Worm (Caenorhabditis elegans) whole organism, L2 larva: Measurements from ENCODE around the gene Y97E10AR.1.

Source experiments
- C34F6.9 ChIP-seq: fragments of 150-350 bp; optimal IDR thresholded peaks from 2 replicates; lab custom pipeline; 2014; ENCODE audit warnings: missing biosample characterization, missing genetic modification characterization
- F13H6.1 ChIP-seq: sonication (generic microtip); optimal IDR thresholded peaks from 2 replicates; lab custom pipeline; 2016; ENCODE audit warnings: missing genetic modification characterization, missing compliant biosample characterization
- R02D3.7 ChIP-seq: fragments of 150-350 bp; optimal IDR thresholded peaks from 2 replicates; lab custom pipeline; 2014; ENCODE audit warnings: missing biosample characterization, missing genetic modification characterization
- Y55F3AM.14 ChIP-seq: fragments of 200-800 bp; sonication (Bioruptor generic); optimal IDR thresholded peaks from 2 replicates; lab custom pipeline; 2018; ENCODE audit warnings: mild to moderate bottlenecking, missing genetic modification characterization, missing compliant biosample characterization
- ZK546.5 ChIP-seq: sonication (generic microtip); optimal IDR thresholded peaks from 2 replicates; lab custom pipeline; 2017; ENCODE audit warnings: missing biosample characterization, missing genetic modification characterization
- alr-1 ChIP-seq: fragments of 150-350 bp; optimal IDR thresholded peaks from 2 replicates; lab custom pipeline; 2014; ENCODE audit warnings: missing biosample characterization, missing genetic modification characterization
- aly-2 ChIP-seq: fragments of 150-350 bp; optimal IDR thresholded peaks from 2 replicates; lab custom pipeline; 2014; ENCODE audit warnings: missing biosample characterization, missing genetic modification characterization
- ama-1 ChIP-seq: fragments of 150-350 bp; optimal IDR thresholded peaks from 2 replicates; lab custom pipeline; 2018; ENCODE audit warnings: inconsistent platforms
- blmp-1 ChIP-seq: sonication (generic microtip); optimal IDR thresholded peaks from 2 replicates; lab custom pipeline; 2017; ENCODE audit warnings: missing genetic modification characterization, mild to moderate bottlenecking, missing compliant biosample characterization, antibody characterized with exemption, moderate library complexity; ENCODE audit not compliant: insufficient read depth
- ceh-16 ChIP-seq: fragments of 150-350 bp; optimal IDR thresholded peaks from 2 replicates; lab custom pipeline; 2014; ENCODE audit warnings: missing biosample characterization, missing genetic modification characterization
- ceh-82 ChIP-seq: fragments of 150-350 bp; optimal IDR thresholded peaks from 2 replicates; lab custom pipeline; 2014; ENCODE audit warnings: missing biosample characterization, missing genetic modification characterization
- crh-2 ChIP-seq: sonication (generic microtip); optimal IDR thresholded peaks from 2 replicates; lab custom pipeline; 2017; ENCODE audit warnings: missing biosample characterization, missing genetic modification characterization
- dmd-4 ChIP-seq: sonication (generic microtip); optimal IDR thresholded peaks from 2 replicates; lab custom pipeline; 2017; ENCODE audit warnings: missing biosample characterization, missing genetic modification characterization
- egl-27 ChIP-seq: sonication (generic microtip); optimal IDR thresholded peaks from 3 replicates; lab custom pipeline; 2017; ENCODE audit warnings: missing biosample characterization, missing genetic modification reagents, missing genetic modification characterization
- elt-1 ChIP-seq: fragments of 150-350 bp; optimal IDR thresholded peaks from 2 replicates; lab custom pipeline; 2014; ENCODE audit warnings: missing biosample characterization, missing genetic modification characterization
- elt-3 ChIP-seq: sonication (generic microtip); optimal IDR thresholded peaks from 2 replicates; lab custom pipeline; 2017; ENCODE audit warnings: missing biosample characterization, missing genetic modification characterization
- fos-1 ChIP-seq: fragments of 150-350 bp; optimal IDR thresholded peaks from 2 replicates; lab custom pipeline; 2014; ENCODE audit warnings: missing biosample characterization, missing genetic modification characterization
- gmeb-1 ChIP-seq: fragments of 150-350 bp; optimal IDR thresholded peaks from 2 replicates; lab custom pipeline; 2014; ENCODE audit warnings: missing biosample characterization, missing genetic modification characterization
- lin-11 ChIP-seq: fragments of 150-350 bp; sonication (generic microtip); optimal IDR thresholded peaks from 2 replicates; lab custom pipeline; 2014; ENCODE audit warnings: missing biosample characterization, missing genetic modification characterization, inconsistent platforms, mixed read lengths
- lin-13 ChIP-seq: fragments of 150-350 bp; optimal IDR thresholded peaks from 2 replicates; lab custom pipeline; 2014; ENCODE audit warnings: missing biosample characterization, missing genetic modification reagents, missing genetic modification characterization
- lin-39 ChIP-seq: fragments of 150-350 bp; optimal IDR thresholded peaks from 2 replicates; lab custom pipeline; 2014; ENCODE audit warnings: missing biosample characterization, missing genetic modification reagents, missing genetic modification characterization
- lsy-2 ChIP-seq, 2 experiments: fragments of 150-350 bp in 1 of 2; sonication (generic microtip) in 1 of 2; optimal IDR thresholded peaks; 2 replicates each; lab custom pipeline; 2014 to 2017; ENCODE audit warnings: missing biosample characterization in 2 of 2, missing genetic modification characterization in 2 of 2
- mab-5 ChIP-seq: fragments of 150-350 bp; optimal IDR thresholded peaks from 2 replicates; lab custom pipeline; 2014; ENCODE audit warnings: missing biosample characterization, missing genetic modification characterization
- mbf-1 ChIP-seq: sonication (generic microtip); optimal IDR thresholded peaks from 2 replicates; lab custom pipeline; 2017; ENCODE audit warnings: missing biosample characterization, missing genetic modification characterization
- mdl-1 ChIP-seq, 2 experiments: fragments of 150-350 bp in 1 of 2; sonication (generic microtip) in 1 of 2; optimal IDR thresholded peaks; 2 replicates each; lab custom pipeline; 2017; ENCODE audit warnings: missing biosample characterization in 2 of 2, missing genetic modification characterization in 2 of 2
- nhr-10 ChIP-seq: sonication (generic microtip); optimal IDR thresholded peaks from 2 replicates; lab custom pipeline; 2017; ENCODE audit warnings: missing biosample characterization, missing genetic modification characterization
- nhr-11 ChIP-seq: fragments of 150-350 bp; optimal IDR thresholded peaks from 2 replicates; lab custom pipeline; 2014; ENCODE audit warnings: missing biosample characterization, missing genetic modification characterization
- nhr-12 ChIP-seq: fragments of 150-350 bp; optimal IDR thresholded peaks from 2 replicates; lab custom pipeline; 2014; ENCODE audit warnings: missing biosample characterization, missing genetic modification characterization
- nhr-129 ChIP-seq: fragments of 150-350 bp; optimal IDR thresholded peaks from 2 replicates; lab custom pipeline; 2014; ENCODE audit warnings: missing biosample characterization, missing genetic modification characterization
- nhr-21 ChIP-seq: fragments of 150-350 bp; optimal IDR thresholded peaks from 2 replicates; lab custom pipeline; 2014; ENCODE audit warnings: missing biosample characterization, missing genetic modification characterization
- nhr-23 ChIP-seq: fragments of 150-350 bp; optimal IDR thresholded peaks from 2 replicates; lab custom pipeline; 2014; ENCODE audit warnings: missing biosample characterization, missing genetic modification reagents, missing genetic modification characterization
- nhr-237 ChIP-seq: fragments of 150-350 bp; optimal IDR thresholded peaks from 2 replicates; lab custom pipeline; 2014; ENCODE audit warnings: missing biosample characterization, missing genetic modification characterization
- nhr-25 ChIP-seq: fragments of 150-350 bp; sonication (generic microtip); optimal IDR thresholded peaks from 3 replicates; lab custom pipeline; 2014; ENCODE audit warnings: missing biosample characterization, missing genetic modification characterization
- nhr-6 ChIP-seq: fragments of 150-350 bp; optimal IDR thresholded peaks from 2 replicates; lab custom pipeline; 2014; ENCODE audit warnings: missing biosample characterization, missing genetic modification characterization
- nhr-77 ChIP-seq: fragments of 150-350 bp; optimal IDR thresholded peaks from 2 replicates; lab custom pipeline; 2014; ENCODE audit warnings: missing biosample characterization, missing genetic modification characterization
- peb-1 ChIP-seq: fragments of 150-350 bp; optimal IDR thresholded peaks from 2 replicates; lab custom pipeline; 2014; ENCODE audit warnings: missing biosample characterization, missing genetic modification characterization
- sem-4 ChIP-seq: fragments of 150-350 bp; optimal IDR thresholded peaks from 2 replicates; lab custom pipeline; 2014; ENCODE audit warnings: missing biosample characterization, missing genetic modification reagents, missing genetic modification characterization
- skn-1 ChIP-seq: sonication (generic microtip); optimal IDR thresholded peaks from 2 replicates; lab custom pipeline; 2017; ENCODE audit warnings: missing biosample characterization, missing genetic modification characterization
- sma-3 ChIP-seq: sonication (generic microtip); optimal IDR thresholded peaks from 2 replicates; lab custom pipeline; 2016; ENCODE audit warnings: missing genetic modification reagents, missing genetic modification characterization, missing compliant biosample characterization
- sma-9 ChIP-seq, 2 experiments: fragments of 150-350 bp in 1 of 2; sonication (generic microtip) in 1 of 2; optimal IDR thresholded peaks; 2 replicates each; lab custom pipeline; 2014 to 2016; ENCODE audit warnings: missing genetic modification characterization in 2 of 2, mild to moderate bottlenecking in 1 of 2, missing biosample characterization in 1 of 2, missing compliant biosample characterization in 1 of 2, missing genetic modification reagents in 1 of 2, moderate library complexity in 1 of 2
- snpc-4 ChIP-seq: fragments of 150-350 bp; optimal IDR thresholded peaks from 2 replicates; lab custom pipeline; 2014; ENCODE audit warnings: missing biosample characterization, missing genetic modification characterization
- unc-39 ChIP-seq: fragments of 150-350 bp; optimal IDR thresholded peaks from 2 replicates; lab custom pipeline; 2014; ENCODE audit warnings: missing biosample characterization, missing genetic modification characterization
- unc-55 ChIP-seq: fragments of 150-350 bp; sonication (generic microtip); optimal IDR thresholded peaks from 3 replicates; lab custom pipeline; 2014; ENCODE audit warnings: missing biosample characterization, missing genetic modification reagents, missing genetic modification characterization
- unc-62 ChIP-seq: fragments of 150-350 bp; optimal IDR thresholded peaks from 2 replicates; lab custom pipeline; 2014; ENCODE audit warnings: missing biosample characterization, missing genetic modification reagents, missing genetic modification characterization
- zag-1 ChIP-seq: fragments of 150-350 bp; optimal IDR thresholded peaks from 2 replicates; lab custom pipeline; 2014; ENCODE audit warnings: missing biosample characterization, missing genetic modification characterization
- ztf-1 ChIP-seq: fragments of 200-800 bp; sonication (Bioruptor generic); conservative IDR thresholded peaks from 2 replicates; pipeline ENCODE4 v1.3.6; 2022; ENCODE audit warnings: missing genetic modification characterization, missing compliant biosample characterization
- ztf-11 ChIP-seq: sonication (generic microtip); optimal IDR thresholded peaks from 2 replicates; lab custom pipeline; 2017; ENCODE audit warnings: missing biosample characterization, missing genetic modification characterization
- ztf-4 ChIP-seq: fragments of 150-350 bp; optimal IDR thresholded peaks from 2 replicates; lab custom pipeline; 2014; ENCODE audit warnings: missing biosample characterization, missing genetic modification characterization

Gene Y97E10AR.1

DNA sequence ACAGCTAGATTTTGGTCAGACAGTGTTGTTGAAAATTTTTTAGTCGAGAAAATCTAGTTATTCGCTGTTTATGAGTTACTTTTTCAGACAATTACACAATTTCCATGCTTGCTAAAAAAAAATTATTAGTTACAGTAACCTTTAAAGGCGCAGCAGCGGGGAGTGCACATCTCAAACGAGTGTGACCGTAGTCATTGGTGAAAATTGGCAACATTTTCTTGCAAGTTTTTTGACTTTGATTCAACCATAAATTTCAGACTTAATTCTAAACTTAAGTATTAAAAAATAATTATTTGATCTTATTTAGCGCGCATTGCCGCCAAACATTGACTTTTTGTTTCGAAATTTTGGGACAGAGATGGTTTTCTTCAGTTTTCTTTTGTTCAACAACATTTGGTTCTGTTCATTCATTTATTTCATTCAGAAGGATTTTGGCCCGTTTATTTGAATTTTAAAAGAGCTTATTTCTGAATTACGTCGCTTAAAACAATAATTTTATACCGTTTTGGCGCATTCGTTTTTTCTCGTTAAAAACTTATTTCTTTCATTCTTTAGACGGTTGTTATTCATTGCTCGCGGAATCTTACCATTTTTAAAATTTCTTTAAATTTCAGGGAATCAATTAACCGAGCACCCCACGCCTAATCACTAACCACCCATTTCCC is 27.7 kb downstream of the Y97E10AR.1 start, which contains the start of gene oma-2:
Gene oma-2 (plus strand): TSS at position 615 of the 665 bp plus-strand sequence.
- TF ChIP-seq sma-3 (GFP tag; lab: Kevin White, UChicago) (no peak), ceh-82 (no peak), peb-1 (tag; lab: Kevin White, UChicago) (no peak), nhr-6 (tag; lab: Kevin White, UChicago) (no peak), nhr-77 (tag; lab: Kevin White, UChicago) (no peak), alr-1 (no peak), aly-2 (tag; lab: Kevin White, UChicago) (no peak), mab-5 (tag; lab: Kevin White, UChicago) (no peak), lsy-2 (tag; optimal IDR thresholded peaks at IDR 0.05; lab: Kevin White, UChicago) (no peak), lin-39 (tag; lab: Kevin White, UChicago) (no peak), nhr-25 (tag; lab: Kevin White, UChicago) (no peak), sem-4 (tag; lab: Kevin White, UChicago) (no peak), unc-62 (GFP tag; lab: Kevin White, UChicago) (no peak), crh-2 (no peak), ztf-11 (tag; lab: Kevin White, UChicago) (no peak), ztf-1 (GFP tag; lab: Robert Waterston, UW) (no peak), C34F6.9 (tag; lab: Kevin White, UChicago) (no peak), F13H6.1 (tag; lab: Kevin White, UChicago) (no peak), mbf-1 (tag; lab: Kevin White, UChicago) (no peak)

ce11 chrV:8031121-8031520 is 29.9 kb downstream of the Y97E10AR.1 start, which contains the start of gene vars-1:
Gene vars-1, plus strand, starts transcription at chrV:8031411.
- TF ChIP-seq unc-39 (tag; lab: Kevin White, UChicago) (no peak), ceh-16 (no peak), zag-1 (tag; lab: Kevin White, UChicago) (no peak), lin-13 (GFP tag; lab: Kevin White, UChicago) (peak; percentile 35), unc-62 (GFP tag; lab: Kevin White, UChicago) (no peak), ztf-1 (GFP tag; lab: Robert Waterston, UW) (no peak), elt-3 (no peak), dmd-4 (no peak), lin-11 (no peak), nhr-21 (tag; lab: Kevin White, UChicago) (peak; percentile 48), sma-9 (GFP tag; optimal IDR thresholded peaks at IDR 0.05; lab: Kevin White, UChicago) (peak; percentile 42), sma-9 (tag; optimal IDR thresholded peaks at IDR 0.05; lab: Kevin White, UChicago) (no peak), aly-2 (tag; lab: Kevin White, UChicago) (no peak), alr-1 (no peak), snpc-4 (no peak), nhr-11 (tag; lab: Kevin White, UChicago) (no peak), nhr-23 (tag; lab: Kevin White, UChicago) (no peak), unc-55 (GFP tag; lab: Kevin White, UChicago) (peak; percentile 64), peb-1 (tag; lab: Kevin White, UChicago) (no peak), ztf-11 (tag; lab: Kevin White, UChicago) (no peak), sma-3 (GFP tag; lab: Kevin White, UChicago) (peak; percentile 43), Y55F3AM.14 (GFP tag; lab: Kevin White, UChicago) (no peak), nhr-6 (tag; lab: Kevin White, UChicago) (no peak), nhr-129 (tag; lab: Kevin White, UChicago) (peak; percentile 13), nhr-12 (tag; lab: Kevin White, UChicago) (no peak), gmeb-1 (tag; lab: Kevin White, UChicago) (peak; percentile 97), mab-5 (tag; lab: Kevin White, UChicago) (no peak), nhr-237 (no peak), nhr-25 (tag; lab: Kevin White, UChicago) (peak; percentile 29), fos-1 (no peak), ceh-82 (no peak), lsy-2 (tag; optimal IDR thresholded peaks at IDR 0.05; lab: Kevin White, UChicago) (peak in 1 of 2 experiments; percentile 76), sem-4 (tag; lab: Kevin White, UChicago) (no peak), lin-39 (tag; lab: Kevin White, UChicago) (no peak), R02D3.7 (no peak), C34F6.9 (tag; lab: Kevin White, UChicago) (peak; percentile 66), mbf-1 (tag; lab: Kevin White, UChicago) (no peak), ztf-4 (tag; lab: Kevin White, UChicago) (no peak), ZK546.5 (tag; lab: Kevin White, UChicago) (no peak), elt-1 (no peak), skn-1 (no peak), ama-1 (lab: Kevin White, UChicago) (no peak), blmp-1 (tag; lab: Kevin White, UChicago) (no peak), nhr-77 (tag; lab: Kevin White, UChicago) (no peak), egl-27 (tag; lab: Kevin White, UChicago) (peak; percentile 4), crh-2 (peak; percentile 50), mdl-1 (tag; optimal IDR thresholded peaks at IDR 0.05; lab: Kevin White, UChicago) (no peak), F13H6.1 (tag; lab: Kevin White, UChicago) (no peak), nhr-10 (tag; lab: Kevin White, UChicago) (no peak)
- TF ChIP-seq, all 48 proteins: peak for 12
